Fruit fly (Drosophila melanogaster) whole organism, prepupa: Measurements from ENCODE around the gene CG13713.

ENCODE experiments used
- Blimp-1 ChIP-seq: fragments of 200-800 bp; sonication (Bioruptor generic); optimal IDR thresholded peaks from 3 replicates; lab custom pipeline; 2017; ENCODE audit warnings: missing biosample characterization, missing genetic modification characterization, mild to moderate bottlenecking, moderate library complexity, missing genetic modification reagents
- CG11294 ChIP-seq: fragments of 200-800 bp; sonication (Bioruptor generic); IDR thresholded peaks from 2 replicates; pipeline ENCODE4 v1.3.6; 2022; ENCODE audit warnings: missing biosample characterization, missing genetic modification characterization
- CG11762 ChIP-seq: fragments of 200-800 bp; sonication (Bioruptor generic); optimal IDR thresholded peaks from 3 replicates; lab custom pipeline; 2016; ENCODE audit warnings: missing biosample characterization, missing genetic modification characterization; ENCODE audit not compliant: insufficient read depth
- CG11902 ChIP-seq: fragments of 200-800 bp; sonication (Bioruptor generic); optimal IDR thresholded peaks from 3 replicates; lab custom pipeline; 2016; ENCODE audit warnings: missing biosample characterization, missing genetic modification characterization
- CG15336 ChIP-seq: fragments of 200-800 bp; sonication (Bioruptor generic); IDR thresholded peaks from 2 replicates; pipeline ENCODE4 v1.3.6; 2022; ENCODE audit warnings: missing biosample characterization, missing genetic modification characterization
- CG1621 ChIP-seq: fragments of 200-800 bp; sonication (Bioruptor generic); optimal IDR thresholded peaks from 3 replicates; lab custom pipeline; 2018; ENCODE audit warnings: missing biosample characterization, mild to moderate bottlenecking, missing genetic modification characterization
- CG16779 ChIP-seq: fragments of 200-800 bp; sonication (Bioruptor generic); optimal IDR thresholded peaks from 3 replicates; lab custom pipeline; 2017; ENCODE audit warnings: missing biosample characterization, mild to moderate bottlenecking, missing genetic modification characterization
- CG3032 ChIP-seq: fragments of 200-800 bp; optimal IDR thresholded peaks from 2 replicates; lab custom pipeline; 2019; ENCODE audit warnings: missing biosample characterization, mild to moderate bottlenecking, missing genetic modification characterization, moderate library complexity
- CG31627 ChIP-seq: fragments of 200-800 bp; sonication (Bioruptor generic); optimal IDR thresholded peaks from 3 replicates; lab custom pipeline; 2016; ENCODE audit warnings: missing biosample characterization, missing genetic modification characterization
- CG32006 ChIP-seq: fragments of 200-800 bp; sonication (Bioruptor generic); optimal IDR thresholded peaks from 3 replicates; lab custom pipeline; 2017; ENCODE audit warnings: missing biosample characterization, mild to moderate bottlenecking, missing genetic modification characterization
- CG3919 ChIP-seq: fragments of 200-800 bp; sonication (Bioruptor generic); optimal IDR thresholded peaks from 3 replicates; lab custom pipeline; 2016; ENCODE audit warnings: missing biosample characterization, missing genetic modification characterization
- CG4318 ChIP-seq: fragments of 200-800 bp; sonication (Bioruptor generic); optimal IDR thresholded peaks from 3 replicates; lab custom pipeline; 2017; ENCODE audit warnings: missing biosample characterization, mild to moderate bottlenecking, missing genetic modification characterization
- CG6163 ChIP-seq: fragments of 200-800 bp; sonication (Bioruptor generic); IDR thresholded peaks from 3 replicates; pipeline ENCODE4 v1.3.6; 2022; ENCODE audit warnings: missing biosample characterization, missing genetic modification characterization
- CG6276 ChIP-seq: fragments of 200-800 bp; sonication (Bioruptor generic); optimal IDR thresholded peaks from 2 replicates; lab custom pipeline; 2017; ENCODE audit warnings: missing biosample characterization, mild to moderate bottlenecking, missing genetic modification characterization
- CG6792 ChIP-seq: fragments of 200-800 bp; sonication (Bioruptor generic); optimal IDR thresholded peaks from 3 replicates; lab custom pipeline; 2016; ENCODE audit warnings: missing biosample characterization, missing genetic modification characterization
- CG6808 ChIP-seq: fragments of 200-800 bp; sonication (Bioruptor generic); optimal IDR thresholded peaks from 3 replicates; lab custom pipeline; 2017; ENCODE audit warnings: missing biosample characterization, missing genetic modification characterization, mild to moderate bottlenecking, moderate library complexity, missing genetic modification reagents
- CG6854 ChIP-seq: fragments of 200-800 bp; sonication (Bioruptor generic); optimal IDR thresholded peaks from 2 replicates; lab custom pipeline; 2017; ENCODE audit warnings: missing biosample characterization, mild to moderate bottlenecking, missing genetic modification characterization
- CG7368 ChIP-seq: fragments of 200-800 bp; sonication (Bioruptor generic); optimal IDR thresholded peaks from 3 replicates; lab custom pipeline; 2016; ENCODE audit warnings: missing biosample characterization, missing genetic modification characterization
- CG8119 ChIP-seq: fragments of 200-800 bp; sonication (Bioruptor generic); IDR thresholded peaks from 3 replicates; pipeline ENCODE4 v1.3.6; 2022; ENCODE audit warnings: missing biosample characterization, missing genetic modification characterization
- CG8319 ChIP-seq: fragments of 200-800 bp; sonication (Bioruptor generic); optimal IDR thresholded peaks from 3 replicates; lab custom pipeline; 2016; ENCODE audit warnings: missing biosample characterization, missing genetic modification characterization
- CG9139 ChIP-seq: fragments of 200-800 bp; sonication (Bioruptor generic); optimal IDR thresholded peaks from 3 replicates; lab custom pipeline; 2017; ENCODE audit warnings: missing biosample characterization, mild to moderate bottlenecking, missing genetic modification characterization
- Eip78C ChIP-seq: fragments of 200-800 bp; sonication (Bioruptor generic); peaks from one replicate; lab custom pipeline; 2016; ENCODE audit warnings: missing biosample characterization, missing genetic modification characterization
- Eip93F ChIP-seq: fragments of 200-800 bp; sonication (Bioruptor generic); optimal IDR thresholded peaks from 2 replicates; lab custom pipeline; 2016; ENCODE audit warnings: missing biosample characterization, mild to moderate bottlenecking, missing genetic modification characterization
- Ets96B ChIP-seq: fragments of 200-800 bp; optimal IDR thresholded peaks from 2 replicates; lab custom pipeline; 2019; ENCODE audit warnings: missing biosample characterization, mild to moderate bottlenecking, missing genetic modification characterization, moderate library complexity
- Hr38 ChIP-seq: sonication (Bioruptor generic); optimal IDR thresholded peaks from 2 replicates; lab custom pipeline; 2016; ENCODE audit warnings: missing biosample characterization, missing genetic modification characterization
- Hr39 ChIP-seq: fragments of 200-800 bp; sonication (Bioruptor generic); optimal IDR thresholded peaks from 2 replicates; lab custom pipeline; 2016; ENCODE audit warnings: missing biosample characterization, missing genetic modification characterization
- Hr4 ChIP-seq: fragments of 200-800 bp; sonication (Bioruptor generic); optimal IDR thresholded peaks from 3 replicates; lab custom pipeline; 2016; ENCODE audit warnings: missing biosample characterization, missing genetic modification characterization
- OdsH ChIP-seq: fragments of 200-800 bp; sonication (Bioruptor generic); optimal IDR thresholded peaks from 3 replicates; lab custom pipeline; 2016; ENCODE audit warnings: missing biosample characterization, missing genetic modification characterization
- Smox ChIP-seq: fragments of 200-800 bp; sonication (Bioruptor generic); optimal IDR thresholded peaks from 3 replicates; lab custom pipeline; 2016; ENCODE audit warnings: missing biosample characterization, missing genetic modification characterization
- Sox102F ChIP-seq: fragments of 200-800 bp; sonication (Bioruptor generic); optimal IDR thresholded peaks from 2 replicates; lab custom pipeline; 2016; ENCODE audit warnings: missing biosample characterization, mild to moderate bottlenecking, missing genetic modification characterization
- acj6 ChIP-seq: fragments of 200-800 bp; sonication (Bioruptor generic); optimal IDR thresholded peaks from 3 replicates; lab custom pipeline; 2016; ENCODE audit warnings: missing biosample characterization, missing genetic modification characterization
- cyc ChIP-seq: fragments of 200-800 bp; sonication (Bioruptor generic); optimal IDR thresholded peaks from 3 replicates; lab custom pipeline; 2016; ENCODE audit warnings: missing biosample characterization, missing genetic modification characterization
- dac ChIP-seq: fragments of 200-800 bp; sonication (Bioruptor generic); optimal IDR thresholded peaks from 2 replicates; lab custom pipeline; 2017; ENCODE audit warnings: missing biosample characterization, mild to moderate bottlenecking, missing genetic modification characterization
- eg ChIP-seq: fragments of 200-800 bp; sonication (Bioruptor generic); IDR thresholded peaks from 3 replicates; pipeline ENCODE4 v1.3.6; 2022; ENCODE audit warnings: missing biosample characterization, missing genetic modification characterization
- esn ChIP-seq: fragments of 200-800 bp; sonication (Bioruptor generic); optimal IDR thresholded peaks from 2 replicates; lab custom pipeline; 2016; ENCODE audit warnings: missing biosample characterization, mild to moderate bottlenecking, missing genetic modification characterization, moderate library complexity
- fd59A ChIP-seq: fragments of 200-800 bp; sonication (Bioruptor generic); optimal IDR thresholded peaks from 2 replicates; lab custom pipeline; 2017; ENCODE audit warnings: missing biosample characterization, mild to moderate bottlenecking, missing genetic modification characterization, missing genetic modification reagents
- lz ChIP-seq: fragments of 200-800 bp; sonication (Bioruptor generic); optimal IDR thresholded peaks from 3 replicates; lab custom pipeline; 2016; ENCODE audit warnings: missing biosample characterization, missing genetic modification characterization
- net ChIP-seq: fragments of 200-800 bp; sonication (Bioruptor generic); optimal IDR thresholded peaks from 3 replicates; lab custom pipeline; 2016; ENCODE audit warnings: missing biosample characterization, missing genetic modification characterization
- pdm3 ChIP-seq: fragments of 200-800 bp; sonication (Bioruptor generic); optimal IDR thresholded peaks from 3 replicates; lab custom pipeline; 2016; ENCODE audit warnings: missing biosample characterization, missing genetic modification characterization
- salr ChIP-seq, 2 experiments: fragments of 200-800 bp; sonication (Bioruptor generic); optimal IDR thresholded peaks; 3 replicates each; lab custom pipeline; 2016 to 2018; ENCODE audit warnings: missing biosample characterization in 2 of 2, missing genetic modification characterization in 2 of 2, mild to moderate bottlenecking in 1 of 2
- spab ChIP-seq: fragments of 200-800 bp; sonication (Bioruptor generic); optimal IDR thresholded peaks from 2 replicates; lab custom pipeline; 2017; ENCODE audit warnings: missing biosample characterization, mild to moderate bottlenecking, missing genetic modification characterization, missing genetic modification reagents
- ss ChIP-seq, 2 experiments: fragments of 200-800 bp; sonication (Bioruptor generic); optimal IDR thresholded peaks; 2 replicates in 1 of 2; 3 replicates in 1 of 2; lab custom pipeline; 2017 to 2018; ENCODE audit warnings: mild to moderate bottlenecking in 2 of 2, missing biosample characterization in 2 of 2, missing genetic modification characterization in 2 of 2, moderate library complexity in 1 of 2
- svp ChIP-seq: fragments of 200-800 bp; sonication (Bioruptor generic); peaks from one replicate; lab custom pipeline; 2016; ENCODE audit warnings: missing biosample characterization, missing genetic modification characterization
- topi ChIP-seq: fragments of 200-800 bp; sonication (Bioruptor generic); optimal IDR thresholded peaks from 3 replicates; lab custom pipeline; 2016; ENCODE audit warnings: missing biosample characterization, missing genetic modification characterization
- vri ChIP-seq: fragments of 200-800 bp; sonication (Bioruptor generic); optimal IDR thresholded peaks from 3 replicates; lab custom pipeline; 2016; ENCODE audit warnings: missing biosample characterization, mild to moderate bottlenecking, missing genetic modification characterization

CG13713 gene

DNA sequence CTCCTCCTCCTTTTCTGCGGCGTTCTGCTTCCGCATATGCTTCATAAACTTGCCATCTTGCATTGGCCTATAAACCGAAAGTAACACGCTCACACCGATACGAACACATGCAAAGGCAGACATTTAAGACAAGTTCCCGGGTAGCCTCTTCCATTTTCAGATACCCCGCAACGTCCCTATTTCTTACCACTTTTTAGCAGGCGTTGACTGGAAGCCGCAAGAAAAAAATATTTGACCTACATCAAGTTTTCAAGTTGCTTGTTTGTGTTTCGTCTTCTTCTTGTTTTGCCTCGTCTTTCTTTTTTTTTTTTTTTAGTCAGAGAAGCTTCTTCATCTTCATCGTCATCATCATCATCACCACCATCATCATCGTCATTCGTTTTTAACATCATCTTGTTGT lies 22.3 kb downstream of the CG13713 start (continued):
- TF ChIP-seq lz (no peak), CG9139 (no peak), pdm3 (GFP tag; lab: Kevin White, UChicago) (no peak), Eip78C (GFP tag; lab: Kevin White, UChicago) (peak; percentile 35), CG8119 (GFP tag; lab: Robert Waterston, UW) (no peak), net (no peak), eg (0 out of 3 replicates have a peak, but pooled peaks have one; percentile 10), Eip93F (GFP tag; lab: Kevin White, UChicago) (no peak), acj6 (GFP tag; lab: Kevin White, UChicago) (no peak)

DNA sequence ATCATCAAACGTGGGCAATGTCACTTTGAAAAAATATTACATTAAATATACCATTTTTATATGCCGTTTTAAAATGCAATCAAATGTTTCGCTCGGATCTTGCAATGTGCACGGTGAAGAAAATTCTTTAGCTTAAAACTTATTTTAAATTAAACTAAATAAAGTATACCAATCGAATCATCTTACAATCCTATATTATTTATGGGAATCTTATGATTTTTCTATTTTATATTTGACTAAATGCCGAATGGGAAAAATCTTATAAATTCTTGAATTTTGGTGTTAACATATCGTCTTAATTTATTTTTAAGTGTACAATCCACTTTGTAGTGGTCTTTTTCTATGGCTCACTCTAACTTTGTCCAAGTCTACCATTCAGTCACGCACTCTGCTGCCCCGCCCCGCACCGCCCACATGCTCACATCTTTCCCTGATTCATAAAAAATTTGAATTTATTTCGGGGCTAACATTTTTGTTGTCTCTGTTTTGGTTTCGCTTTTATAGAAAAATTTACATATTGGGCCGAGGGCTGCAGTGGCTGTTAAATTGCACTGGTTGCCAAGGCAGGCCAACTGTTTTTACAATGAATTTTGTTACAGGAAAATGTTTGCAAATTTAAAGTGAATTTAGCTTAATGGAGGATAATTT lies 23.2 kb downstream of the CG13713 start:
- TF ChIP-seq Eip78C (GFP tag; lab: Kevin White, UChicago): peak; percentile 74
- TF ChIP-seq CG32006: peak; percentile 59
- TF ChIP-seq CG8119 (GFP tag; lab: Robert Waterston, UW): peak; percentile 52; the same call in 2 of the 3 replicates
- peak; percentile 36 for TF ChIP-seq CG6276 (GFP tag; lab: Kevin White, UChicago)
- TF ChIP-seq CG15336 (GFP tag; lab: Robert Waterston, UW): peak; percentile 73
- TF ChIP-seq Hr4 (GFP tag; lab: Kevin White, UChicago): peak; percentile 45
- TF ChIP-seq CG3032: no peak
- TF ChIP-seq lz: no peak
- peak; percentile 44; the same call in 1 of the 3 replicates for TF ChIP-seq eg

DNA sequence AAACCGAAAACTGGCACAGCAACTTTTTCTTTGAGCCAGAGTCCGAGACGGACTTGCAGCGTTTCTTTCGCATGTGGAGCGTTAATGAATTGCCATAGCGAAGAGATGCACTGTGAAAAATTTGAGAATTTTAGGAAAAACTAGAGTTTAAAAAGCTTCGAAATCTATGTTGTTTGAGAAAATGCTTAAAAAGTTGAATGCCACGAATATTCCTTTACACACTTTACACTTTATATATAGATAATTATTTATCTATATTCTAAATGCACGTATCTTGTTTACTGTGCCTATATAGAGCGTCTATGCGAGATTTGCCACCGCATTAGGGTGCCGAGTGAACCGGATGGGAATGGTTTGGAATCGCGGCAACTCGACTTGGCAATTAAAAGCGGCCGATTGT lies 24.5 kb downstream of the CG13713 start:
- TF ChIP-seq Sox102F (GFP tag; lab: Kevin White, UChicago): no peak
- peak; percentile 60 for TF ChIP-seq CG16779 (tag; lab: Kevin White, UChicago)
- peak; percentile 60 for TF ChIP-seq Ets96B (tag; lab: Kevin White, UChicago)
- TF ChIP-seq Hr38 (GFP tag; lab: Kevin White, UChicago): no peak
- TF ChIP-seq CG6854: no peak
- TF ChIP-seq esn (GFP tag; lab: Kevin White, UChicago): peak; percentile 24
- TF ChIP-seq fd59A (GFP tag; lab: Kevin White, UChicago): peak; percentile 36
- TF ChIP-seq CG7368: peak; percentile 42
- no peak for TF ChIP-seq Smox (GFP tag; lab: Kevin White, UChicago)
- TF ChIP-seq CG11294: peak; percentile 75
- TF ChIP-seq CG3032: peak; percentile 68
- TF ChIP-seq Eip93F (GFP tag; lab: Kevin White, UChicago): no peak
- peak; percentile 23 for TF ChIP-seq CG6808 (GFP tag; lab: Kevin White, UChicago)
- TF ChIP-seq spab (GFP tag; lab: Kevin White, UChicago): peak; percentile 60
- peak; percentile 68 for TF ChIP-seq CG6792 (GFP tag; lab: Kevin White, UChicago)
- TF ChIP-seq dac: peak; percentile 74
- peak; percentile 84 for TF ChIP-seq OdsH
- TF ChIP-seq net: peak; percentile 76
- no peak for TF ChIP-seq Hr39 (GFP tag; lab: Kevin White, UChicago)
- peak; percentile 82 for TF ChIP-seq CG3919 (GFP tag; lab: Kevin White, UChicago)
- TF ChIP-seq lz: no peak
- TF ChIP-seq CG4318: peak; percentile 82
- peak; percentile 31 for TF ChIP-seq CG1621 (tag; lab: Kevin White, UChicago)
- peak; percentile 30 for TF ChIP-seq topi (GFP tag; lab: Kevin White, UChicago)
- no peak for TF ChIP-seq CG31627 (GFP tag; lab: Kevin White, UChicago)
- TF ChIP-seq cyc (GFP tag; lab: Kevin White, UChicago): no peak
- peak; percentile 58 for TF ChIP-seq svp (GFP tag; lab: Kevin White, UChicago)
- TF ChIP-seq CG32006: peak; percentile 91
- no peak for TF ChIP-seq vri (GFP tag; lab: Kevin White, UChicago)
- TF ChIP-seq Blimp-1 (GFP tag; lab: Kevin White, UChicago): no peak
- peak; percentile 17 for TF ChIP-seq CG8319 (GFP tag; lab: Kevin White, UChicago)
- peak; percentile 55 for TF ChIP-seq CG11762 (GFP tag; lab: Kevin White, UChicago)
- peak; percentile 93 for TF ChIP-seq eg
- TF ChIP-seq ss (GFP tag; optimal IDR thresholded peaks at IDR 0.05; lab: Kevin White, UChicago): peak; percentile 36 to 37
- TF ChIP-seq CG15336 (GFP tag; lab: Robert Waterston, UW): peak; percentile 94
- TF ChIP-seq CG6276 (GFP tag; lab: Kevin White, UChicago): peak; percentile 89
- TF ChIP-seq Hr4 (GFP tag; lab: Kevin White, UChicago): peak; percentile 82
- peak; percentile 92 for TF ChIP-seq CG8119 (GFP tag; lab: Robert Waterston, UW)
- TF ChIP-seq CG11902 (GFP tag; lab: Kevin White, UChicago): no peak
- TF ChIP-seq CG6163 (GFP tag; lab: Robert Waterston, UW): peak; percentile 90
- TF ChIP-seq salr (GFP tag; optimal IDR thresholded peaks at IDR 0.05; lab: Kevin White, UChicago): peak in 1 of 2 experiments; percentile 75
